Fruit fly (Drosophila melanogaster) whole organism, prepupa: ENCODE measurements around the gene Fancm.

Experiments
- Blimp-1 ChIP-seq: fragments of 200-800 bp; sonication (Bioruptor generic); optimal IDR thresholded peaks from 3 replicates; lab custom pipeline; 2017; ENCODE audit warnings: missing biosample characterization, missing genetic modification characterization, mild to moderate bottlenecking, moderate library complexity, missing genetic modification reagents
- CG10631 ChIP-seq: fragments of 200-800 bp; sonication (Bioruptor generic); optimal IDR thresholded peaks from 2 replicates; lab custom pipeline; 2016; ENCODE audit warnings: missing biosample characterization, missing genetic modification characterization
- CG10669 ChIP-seq: fragments of 200-800 bp; sonication (Bioruptor generic); optimal IDR thresholded peaks from 3 replicates; lab custom pipeline; 2018; ENCODE audit warnings: missing biosample characterization, mild to moderate bottlenecking, missing genetic modification characterization, moderate library complexity
- CG11294 ChIP-seq: fragments of 200-800 bp; sonication (Bioruptor generic); IDR thresholded peaks from 2 replicates; pipeline ENCODE4 v1.3.6; 2022; ENCODE audit warnings: missing biosample characterization, missing genetic modification characterization
- CG11762 ChIP-seq: fragments of 200-800 bp; sonication (Bioruptor generic); optimal IDR thresholded peaks from 3 replicates; lab custom pipeline; 2016; ENCODE audit warnings: missing biosample characterization, missing genetic modification characterization; ENCODE audit not compliant: insufficient read depth
- CG1621 ChIP-seq: fragments of 200-800 bp; sonication (Bioruptor generic); optimal IDR thresholded peaks from 3 replicates; lab custom pipeline; 2018; ENCODE audit warnings: missing biosample characterization, mild to moderate bottlenecking, missing genetic modification characterization
- CG16779 ChIP-seq: fragments of 200-800 bp; sonication (Bioruptor generic); optimal IDR thresholded peaks from 3 replicates; lab custom pipeline; 2017; ENCODE audit warnings: missing biosample characterization, mild to moderate bottlenecking, missing genetic modification characterization
- CG3032 ChIP-seq: fragments of 200-800 bp; optimal IDR thresholded peaks from 2 replicates; lab custom pipeline; 2019; ENCODE audit warnings: missing biosample characterization, mild to moderate bottlenecking, missing genetic modification characterization, moderate library complexity
- CG31627 ChIP-seq: fragments of 200-800 bp; sonication (Bioruptor generic); optimal IDR thresholded peaks from 3 replicates; lab custom pipeline; 2016; ENCODE audit warnings: missing biosample characterization, missing genetic modification characterization
- CG3919 ChIP-seq: fragments of 200-800 bp; sonication (Bioruptor generic); optimal IDR thresholded peaks from 3 replicates; lab custom pipeline; 2016; ENCODE audit warnings: missing biosample characterization, missing genetic modification characterization
- CG4318 ChIP-seq: fragments of 200-800 bp; sonication (Bioruptor generic); optimal IDR thresholded peaks from 3 replicates; lab custom pipeline; 2017; ENCODE audit warnings: missing biosample characterization, mild to moderate bottlenecking, missing genetic modification characterization
- CG6163 ChIP-seq: fragments of 200-800 bp; sonication (Bioruptor generic); IDR thresholded peaks from 3 replicates; pipeline ENCODE4 v1.3.6; 2022; ENCODE audit warnings: missing biosample characterization, missing genetic modification characterization
- CG6276 ChIP-seq: fragments of 200-800 bp; sonication (Bioruptor generic); optimal IDR thresholded peaks from 2 replicates; lab custom pipeline; 2017; ENCODE audit warnings: missing biosample characterization, mild to moderate bottlenecking, missing genetic modification characterization
- CG6808 ChIP-seq: fragments of 200-800 bp; sonication (Bioruptor generic); optimal IDR thresholded peaks from 3 replicates; lab custom pipeline; 2017; ENCODE audit warnings: missing biosample characterization, missing genetic modification characterization, mild to moderate bottlenecking, moderate library complexity, missing genetic modification reagents
- CG7368 ChIP-seq: fragments of 200-800 bp; sonication (Bioruptor generic); optimal IDR thresholded peaks from 3 replicates; lab custom pipeline; 2016; ENCODE audit warnings: missing biosample characterization, missing genetic modification characterization
- CG8319 ChIP-seq: fragments of 200-800 bp; sonication (Bioruptor generic); optimal IDR thresholded peaks from 3 replicates; lab custom pipeline; 2016; ENCODE audit warnings: missing biosample characterization, missing genetic modification characterization
- CG8632 ChIP-seq: fragments of 200-800 bp; sonication (Bioruptor generic); optimal IDR thresholded peaks from 3 replicates; lab custom pipeline; 2016; ENCODE audit warnings: missing biosample characterization, missing genetic modification characterization
- CG9139 ChIP-seq: fragments of 200-800 bp; sonication (Bioruptor generic); optimal IDR thresholded peaks from 3 replicates; lab custom pipeline; 2017; ENCODE audit warnings: missing biosample characterization, mild to moderate bottlenecking, missing genetic modification characterization
- Eip75B ChIP-seq: fragments of 200-800 bp; sonication (Bioruptor generic); optimal IDR thresholded peaks from 3 replicates; lab custom pipeline; 2016; ENCODE audit warnings: missing biosample characterization, missing genetic modification characterization
- Eip78C ChIP-seq: fragments of 200-800 bp; sonication (Bioruptor generic); peaks from one replicate; lab custom pipeline; 2016; ENCODE audit warnings: missing biosample characterization, missing genetic modification characterization
- Eip93F ChIP-seq: fragments of 200-800 bp; sonication (Bioruptor generic); optimal IDR thresholded peaks from 2 replicates; lab custom pipeline; 2016; ENCODE audit warnings: missing biosample characterization, mild to moderate bottlenecking, missing genetic modification characterization
- Ets21C ChIP-seq: fragments of 200-800 bp; sonication (Bioruptor generic); optimal IDR thresholded peaks from 3 replicates; lab custom pipeline; 2016; ENCODE audit warnings: missing biosample characterization, missing genetic modification characterization
- Ets96B ChIP-seq: fragments of 200-800 bp; optimal IDR thresholded peaks from 2 replicates; lab custom pipeline; 2019; ENCODE audit warnings: missing biosample characterization, mild to moderate bottlenecking, missing genetic modification characterization, moderate library complexity
- Hr39 ChIP-seq: fragments of 200-800 bp; sonication (Bioruptor generic); optimal IDR thresholded peaks from 2 replicates; lab custom pipeline; 2016; ENCODE audit warnings: missing biosample characterization, missing genetic modification characterization
- Lpt ChIP-seq: fragments of 200-800 bp; sonication (Bioruptor generic); optimal IDR thresholded peaks from 3 replicates; lab custom pipeline; 2016; ENCODE audit warnings: missing biosample characterization, missing genetic modification characterization
- OdsH ChIP-seq: fragments of 200-800 bp; sonication (Bioruptor generic); optimal IDR thresholded peaks from 3 replicates; lab custom pipeline; 2016; ENCODE audit warnings: missing biosample characterization, missing genetic modification characterization
- Sox102F ChIP-seq: fragments of 200-800 bp; sonication (Bioruptor generic); optimal IDR thresholded peaks from 2 replicates; lab custom pipeline; 2016; ENCODE audit warnings: missing biosample characterization, mild to moderate bottlenecking, missing genetic modification characterization
- Sox14 ChIP-seq: fragments of 200-800 bp; sonication (Bioruptor generic); optimal IDR thresholded peaks from 3 replicates; lab custom pipeline; 2016; ENCODE audit warnings: missing biosample characterization, missing genetic modification characterization
- Sox15 ChIP-seq: fragments of 200-800 bp; sonication (Bioruptor generic); optimal IDR thresholded peaks from 3 replicates; lab custom pipeline; 2016; ENCODE audit warnings: missing biosample characterization, missing genetic modification characterization
- achi ChIP-seq: fragments of 200-800 bp; sonication (Bioruptor generic); optimal IDR thresholded peaks from 3 replicates; lab custom pipeline; 2016; ENCODE audit warnings: missing biosample characterization, missing genetic modification characterization
- acj6 ChIP-seq: fragments of 200-800 bp; sonication (Bioruptor generic); optimal IDR thresholded peaks from 3 replicates; lab custom pipeline; 2016; ENCODE audit warnings: missing biosample characterization, missing genetic modification characterization
- cyc ChIP-seq: fragments of 200-800 bp; sonication (Bioruptor generic); optimal IDR thresholded peaks from 3 replicates; lab custom pipeline; 2016; ENCODE audit warnings: missing biosample characterization, missing genetic modification characterization
- dac ChIP-seq: fragments of 200-800 bp; sonication (Bioruptor generic); optimal IDR thresholded peaks from 2 replicates; lab custom pipeline; 2017; ENCODE audit warnings: missing biosample characterization, mild to moderate bottlenecking, missing genetic modification characterization
- dsx ChIP-seq: fragments of 200-800 bp; optimal IDR thresholded peaks from 3 replicates; lab custom pipeline; 2019; ENCODE audit warnings: missing biosample characterization, mild to moderate bottlenecking, missing genetic modification characterization, moderate library complexity; ENCODE audit not compliant: poor library complexity, severe bottlenecking
- eg ChIP-seq: fragments of 200-800 bp; sonication (Bioruptor generic); IDR thresholded peaks from 3 replicates; pipeline ENCODE4 v1.3.6; 2022; ENCODE audit warnings: missing biosample characterization, missing genetic modification characterization
- esn ChIP-seq: fragments of 200-800 bp; sonication (Bioruptor generic); optimal IDR thresholded peaks from 2 replicates; lab custom pipeline; 2016; ENCODE audit warnings: missing biosample characterization, mild to moderate bottlenecking, missing genetic modification characterization, moderate library complexity
- fd59A ChIP-seq: fragments of 200-800 bp; sonication (Bioruptor generic); optimal IDR thresholded peaks from 2 replicates; lab custom pipeline; 2017; ENCODE audit warnings: missing biosample characterization, mild to moderate bottlenecking, missing genetic modification characterization, missing genetic modification reagents
- fd85E ChIP-seq: fragments of 200-800 bp; sonication (Bioruptor generic); optimal IDR thresholded peaks from 3 replicates; lab custom pipeline; 2016; ENCODE audit warnings: missing biosample characterization, missing genetic modification characterization
- fkh ChIP-seq: fragments of 200-800 bp; sonication (Bioruptor generic); optimal IDR thresholded peaks from 3 replicates; lab custom pipeline; 2017; ENCODE audit warnings: missing biosample characterization, mild to moderate bottlenecking, missing genetic modification characterization, moderate library complexity
- pdm3 ChIP-seq: fragments of 200-800 bp; sonication (Bioruptor generic); optimal IDR thresholded peaks from 3 replicates; lab custom pipeline; 2016; ENCODE audit warnings: missing biosample characterization, missing genetic modification characterization
- salr ChIP-seq, 2 experiments: fragments of 200-800 bp; sonication (Bioruptor generic); optimal IDR thresholded peaks; 3 replicates each; lab custom pipeline; 2016 to 2018; ENCODE audit warnings: missing biosample characterization in 2 of 2, missing genetic modification characterization in 2 of 2, mild to moderate bottlenecking in 1 of 2
- spab ChIP-seq: fragments of 200-800 bp; sonication (Bioruptor generic); optimal IDR thresholded peaks from 2 replicates; lab custom pipeline; 2017; ENCODE audit warnings: missing biosample characterization, mild to moderate bottlenecking, missing genetic modification characterization, missing genetic modification reagents
- ss ChIP-seq, 2 experiments: fragments of 200-800 bp; sonication (Bioruptor generic); optimal IDR thresholded peaks; 2 replicates in 1 of 2; 3 replicates in 1 of 2; lab custom pipeline; 2017 to 2018; ENCODE audit warnings: mild to moderate bottlenecking in 2 of 2, missing biosample characterization in 2 of 2, missing genetic modification characterization in 2 of 2, moderate library complexity in 1 of 2
- svp ChIP-seq: fragments of 200-800 bp; sonication (Bioruptor generic); peaks from one replicate; lab custom pipeline; 2016; ENCODE audit warnings: missing biosample characterization, missing genetic modification characterization
- topi ChIP-seq: fragments of 200-800 bp; sonication (Bioruptor generic); optimal IDR thresholded peaks from 3 replicates; lab custom pipeline; 2016; ENCODE audit warnings: missing biosample characterization, missing genetic modification characterization
- vri ChIP-seq: fragments of 200-800 bp; sonication (Bioruptor generic); optimal IDR thresholded peaks from 3 replicates; lab custom pipeline; 2016; ENCODE audit warnings: missing biosample characterization, mild to moderate bottlenecking, missing genetic modification characterization

Gene Fancm

dm6 chr3R:21487706-21488406 is 5.7 kb downstream of the Fancm start (continued):
- TF ChIP-seq Sox14 (GFP tag; lab: Kevin White, UChicago) (peak; percentile 38), svp (GFP tag; lab: Kevin White, UChicago) (no peak), CG11294 (no peak), pdm3 (peak; percentile 54), dsx (peak; percentile 28), fd59A (GFP tag; lab: Kevin White, UChicago) (no peak), CG4318 (GFP tag; lab: Kevin White, UChicago) (no peak), Sox102F (GFP tag; lab: Kevin White, UChicago) (no peak), topi (GFP tag; lab: Kevin White, UChicago) (no peak), cyc (GFP tag; lab: Kevin White, UChicago) (peak; percentile 55), ss (GFP tag; optimal IDR thresholded peaks at IDR 0.05; lab: Kevin White, UChicago) (no peak), CG3032 (no peak), Eip75B (GFP tag; lab: Kevin White, UChicago) (no peak), CG8632 (GFP tag; lab: Kevin White, UChicago) (no peak), Sox15 (GFP tag; lab: Kevin White, UChicago) (no peak), Eip93F (GFP tag; lab: Kevin White, UChicago) (no peak), achi (no peak), CG6163 (no peak), Ets96B (tag; lab: Kevin White, UChicago) (no peak), spab (no peak), CG6276 (GFP tag; lab: Kevin White, UChicago) (no peak), dac (GFP tag; lab: Kevin White, UChicago) (no peak), eg (GFP tag; lab: Robert Waterston, UW) (no peak), CG3919 (GFP tag; lab: Kevin White, UChicago) (peak; percentile 40), OdsH (peak; percentile 27), Blimp-1 (no peak), esn (GFP tag; lab: Kevin White, UChicago) (peak; percentile 60), CG8319 (no peak), salr (GFP tag; optimal IDR thresholded peaks at IDR 0.05; lab: Kevin White, UChicago) (peak in 1 of 2 experiments; percentile 22), vri (GFP tag; lab: Kevin White, UChicago) (no peak), CG10669 (no peak), acj6 (peak; percentile 40), CG11762 (GFP tag; lab: Kevin White, UChicago) (no peak), Ets21C (GFP tag; lab: Kevin White, UChicago) (peak; percentile 10), CG31627 (GFP tag; lab: Kevin White, UChicago) (peak; percentile 62), CG16779 (tag; lab: Kevin White, UChicago) (no peak)

dm6 chr3R:21493580-21494257 is 11.6 kb downstream of the Fancm start:
- TF ChIP-seq Eip93F (GFP tag; lab: Kevin White, UChicago) (no peak), Hr39 (GFP tag; lab: Kevin White, UChicago) (peak; percentile 75), CG6276 (GFP tag; lab: Kevin White, UChicago) (no peak), salr (GFP tag; optimal IDR thresholded peaks at IDR 0.05; lab: Kevin White, UChicago) (peak in 1 of 2 experiments; percentile 1), eg (GFP tag; lab: Robert Waterston, UW) (no peak), CG6808 (GFP tag; lab: Kevin White, UChicago) (peak; percentile 31), Sox102F (GFP tag; lab: Kevin White, UChicago) (peak; percentile 58), CG10631 (GFP tag; lab: Kevin White, UChicago) (peak; percentile 54), fd59A (GFP tag; lab: Kevin White, UChicago) (peak; percentile 55), Lpt (no peak), CG6163 (no peak), topi (GFP tag; lab: Kevin White, UChicago) (peak; percentile 73), Eip78C (peak; percentile 88), CG9139 (GFP tag; lab: Kevin White, UChicago) (no peak), CG8632 (GFP tag; lab: Kevin White, UChicago) (peak; percentile 48), CG1621 (tag; lab: Kevin White, UChicago) (peak; percentile 11), Eip75B (GFP tag; lab: Kevin White, UChicago) (peak; percentile 69), CG4318 (GFP tag; lab: Kevin White, UChicago) (peak; percentile 1), CG7368 (GFP tag; lab: Kevin White, UChicago) (peak; percentile 20), fkh (GFP tag; lab: Kevin White, UChicago) (no peak), CG31627 (GFP tag; lab: Kevin White, UChicago) (peak; percentile 79), CG16779 (tag; lab: Kevin White, UChicago) (no peak), CG11762 (GFP tag; lab: Kevin White, UChicago) (peak; percentile 4), dsx (peak; percentile 44), OdsH (peak; percentile 52), fd85E (GFP tag; lab: Kevin White, UChicago) (no peak), achi (peak; percentile 44), pdm3 (peak; percentile 62)
